Worm (Caenorhabditis elegans) whole organism, early embryonic: ENCODE results near the gene srx-111.

Experiments used
- B0310.2 ChIP-seq: sonication (generic microtip); optimal IDR thresholded peaks from 2 replicates; lab custom pipeline; 2016; ENCODE audit warnings: mild to moderate bottlenecking, missing genetic modification characterization, missing compliant biosample characterization
- tra-4 ChIP-seq: sonication (generic microtip); optimal IDR thresholded peaks from 2 replicates; lab custom pipeline; 2017; ENCODE audit warnings: missing genetic modification characterization, missing compliant biosample characterization

- TF ChIP-seq tra-4 = no peak
- no peak for TF ChIP-seq B0310.2 (tag; lab: Kevin White, UChicago)
These were observed 40.6 kb upstream of the srx-111 start, which contains the start of gene fbxc-52 for ce11 chrII:3716961-3717360.
